Worm (Caenorhabditis elegans) whole organism, L4/young adult: Measurements from ENCODE around the gene C10C5.4.

ENCODE experiments used
- W03F9.2 ChIP-seq: fragments of 150-350 bp; optimal IDR thresholded peaks from 2 replicates; lab custom pipeline; 2014; ENCODE audit warnings: missing biosample characterization, missing genetic modification characterization
- dao-5 ChIP-seq: sonication (generic microtip); optimal IDR thresholded peaks from 2 replicates; lab custom pipeline; 2016; ENCODE audit warnings: missing genotype, missing genetic modification characterization, moderate library complexity, missing compliant biosample characterization
- him-1 ChIP-seq: sonication (generic microtip); optimal IDR thresholded peaks from 2 replicates; lab custom pipeline; 2016; ENCODE audit warnings: missing genotype, missing genetic modification reagents, missing genetic modification characterization, missing compliant biosample characterization

DNA sequence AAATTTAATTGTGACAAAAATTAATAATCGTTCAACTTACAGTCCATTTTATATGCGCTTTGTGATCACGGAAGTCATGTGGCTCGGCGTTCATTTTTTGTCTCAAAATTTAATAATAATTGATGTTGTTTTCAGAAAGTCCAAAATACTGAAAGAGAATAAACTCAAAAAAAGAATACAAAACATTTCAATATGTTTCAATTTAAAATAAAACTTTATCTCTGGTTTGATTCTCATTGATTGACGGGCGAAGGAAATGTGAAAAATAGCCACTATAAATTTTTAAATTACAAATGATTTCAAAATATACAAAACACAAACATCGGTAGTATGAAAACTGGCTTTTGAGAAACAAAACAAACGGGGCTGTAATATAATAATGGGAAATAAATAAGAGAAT, 39.1 kb upstream of the C10C5.4 start, which contains the start of gene T20D3.6:
- TF ChIP-seq W03F9.2 (tag; lab: Kevin White, UChicago) = no peak
- no peak for TF ChIP-seq him-1 (tag; lab: Kevin White, UChicago)
- no peak for TF ChIP-seq dao-5 (tag; lab: Kevin White, UChicago)
